Worm (Caenorhabditis elegans) whole organism, L2 larva: ENCODE measurements around the gene tsg-101.

Experiments
- ama-1 ChIP-seq: fragments of 150-350 bp; optimal IDR thresholded peaks from 2 replicates; lab custom pipeline; 2018; ENCODE audit warnings: inconsistent platforms
- blmp-1 ChIP-seq: sonication (generic microtip); optimal IDR thresholded peaks from 2 replicates; lab custom pipeline; 2017; ENCODE audit warnings: missing genetic modification characterization, mild to moderate bottlenecking, missing compliant biosample characterization, antibody characterized with exemption, moderate library complexity; ENCODE audit not compliant: insufficient read depth
- crh-2 ChIP-seq: sonication (generic microtip); optimal IDR thresholded peaks from 2 replicates; lab custom pipeline; 2017; ENCODE audit warnings: missing biosample characterization, missing genetic modification characterization
- elt-1 ChIP-seq: fragments of 150-350 bp; optimal IDR thresholded peaks from 2 replicates; lab custom pipeline; 2014; ENCODE audit warnings: missing biosample characterization, missing genetic modification characterization
- mab-5 ChIP-seq: fragments of 150-350 bp; optimal IDR thresholded peaks from 2 replicates; lab custom pipeline; 2014; ENCODE audit warnings: missing biosample characterization, missing genetic modification characterization
- nhr-25 ChIP-seq: fragments of 150-350 bp; sonication (generic microtip); optimal IDR thresholded peaks from 3 replicates; lab custom pipeline; 2014; ENCODE audit warnings: missing biosample characterization, missing genetic modification characterization
- nhr-77 ChIP-seq: fragments of 150-350 bp; optimal IDR thresholded peaks from 2 replicates; lab custom pipeline; 2014; ENCODE audit warnings: missing biosample characterization, missing genetic modification characterization
- unc-62 ChIP-seq: fragments of 150-350 bp; optimal IDR thresholded peaks from 2 replicates; lab custom pipeline; 2014; ENCODE audit warnings: missing biosample characterization, missing genetic modification reagents, missing genetic modification characterization

DNA sequence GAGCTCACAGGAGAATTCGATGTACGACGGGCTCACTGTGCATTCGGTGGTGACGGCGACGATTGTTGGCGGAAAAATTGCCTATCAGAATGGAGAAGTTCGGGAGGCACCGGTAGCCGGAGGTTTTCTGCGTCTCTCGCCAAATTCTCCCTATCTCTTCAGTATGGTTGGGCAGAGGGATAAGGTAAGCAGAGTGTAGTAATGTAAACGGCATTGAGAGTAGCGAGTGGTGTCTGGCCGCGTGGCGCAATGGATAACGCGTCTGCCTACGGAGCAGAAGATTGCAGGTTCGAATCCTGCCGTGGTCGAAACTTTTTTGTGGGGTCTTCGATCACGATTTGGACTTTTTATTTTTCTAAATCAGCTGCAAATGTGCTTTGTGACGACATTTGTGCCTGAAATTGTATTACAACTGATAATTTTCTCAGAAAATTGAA lies 10.2 kb upstream of the tsg-101 start:
- TF ChIP-seq crh-2: peak; percentile 48
- TF ChIP-seq ama-1: no peak
- no peak for TF ChIP-seq mab-5 (tag; lab: Kevin White, UChicago)
- no peak for TF ChIP-seq blmp-1
- TF ChIP-seq nhr-25 (tag; lab: Kevin White, UChicago): no peak
- no peak for TF ChIP-seq unc-62 (GFP tag; lab: Kevin White, UChicago)
- TF ChIP-seq elt-1 (tag; lab: Kevin White, UChicago): no peak
- no peak for TF ChIP-seq nhr-77
